Worm (Caenorhabditis elegans) whole organism, L4/young adult: ENCODE results near the gene W07G1.7.

ENCODE experiments used
- W03F9.2 ChIP-seq: fragments of 150-350 bp; optimal IDR thresholded peaks from 2 replicates; lab custom pipeline; 2014; ENCODE audit warnings: missing biosample characterization, missing genetic modification characterization
- dao-5 ChIP-seq: sonication (generic microtip); optimal IDR thresholded peaks from 2 replicates; lab custom pipeline; 2016; ENCODE audit warnings: missing genotype, missing genetic modification characterization, moderate library complexity, missing compliant biosample characterization
- him-1 ChIP-seq: sonication (generic microtip); optimal IDR thresholded peaks from 2 replicates; lab custom pipeline; 2016; ENCODE audit warnings: missing genotype, missing genetic modification reagents, missing genetic modification characterization, missing compliant biosample characterization

ce11 chrII:13951986-13952385 is 14.2 kb downstream of the W07G1.7 start:
- TF ChIP-seq W03F9.2 (tag; lab: Kevin White, UChicago): no peak
- TF ChIP-seq him-1 (tag; lab: Kevin White, UChicago): no peak
- TF ChIP-seq dao-5: no peak
